Worm (Caenorhabditis elegans): Measurements from ENCODE around the gene tsen-2.

The tsen-2 gene

ce11 chrIII:11947527-11947926, 49.5 kb upstream of the tsen-2 start (continued):
- no peak for TF ChIP-seq lin-13 (GFP tag; optimal IDR thresholded peaks at IDR 0.05)
- no peak for TF ChIP-seq sptf-1 (tag; optimal IDR thresholded peaks at IDR 0.05)

DNA sequence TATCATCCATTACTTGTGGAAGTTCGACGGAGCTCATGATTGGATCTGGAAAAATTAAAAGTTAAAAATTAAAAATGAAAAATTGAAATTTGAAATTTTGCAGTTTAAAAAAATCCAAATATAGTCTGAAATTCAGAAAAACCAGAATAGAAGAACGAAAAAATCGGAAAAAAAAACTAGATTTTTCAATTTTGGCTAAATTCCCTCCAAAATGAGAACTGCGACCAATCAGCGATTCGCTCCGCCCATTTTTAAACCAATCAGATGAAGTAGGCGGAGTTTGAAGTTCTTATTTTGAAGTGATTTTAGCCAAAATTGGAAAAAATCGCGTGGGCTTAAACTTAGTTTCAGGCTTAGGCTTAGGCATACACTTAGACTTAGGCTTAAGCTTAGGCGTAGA, 48.9 kb upstream of the tsen-2 start, which contains the start of gene Y56A3A.7:
Gene Y56A3A.7 (minus strand): TSS at position 47 of the 400 bp plus-strand sequence.
- TF ChIP-seq nhr-237 (tag; optimal IDR thresholded peaks at IDR 0.05), result no peak
- TF ChIP-seq efl-1 (optimal IDR thresholded peaks at IDR 0.05), result no peak
- peak in 1 of 2 experiments; percentile 79 for TF ChIP-seq efl-1 (GFP tag; optimal IDR thresholded peaks at IDR 0.05 in 1 of 2)
- TF ChIP-seq elt-3 (tag; optimal IDR thresholded peaks at IDR 0.05), result no peak

DNA sequence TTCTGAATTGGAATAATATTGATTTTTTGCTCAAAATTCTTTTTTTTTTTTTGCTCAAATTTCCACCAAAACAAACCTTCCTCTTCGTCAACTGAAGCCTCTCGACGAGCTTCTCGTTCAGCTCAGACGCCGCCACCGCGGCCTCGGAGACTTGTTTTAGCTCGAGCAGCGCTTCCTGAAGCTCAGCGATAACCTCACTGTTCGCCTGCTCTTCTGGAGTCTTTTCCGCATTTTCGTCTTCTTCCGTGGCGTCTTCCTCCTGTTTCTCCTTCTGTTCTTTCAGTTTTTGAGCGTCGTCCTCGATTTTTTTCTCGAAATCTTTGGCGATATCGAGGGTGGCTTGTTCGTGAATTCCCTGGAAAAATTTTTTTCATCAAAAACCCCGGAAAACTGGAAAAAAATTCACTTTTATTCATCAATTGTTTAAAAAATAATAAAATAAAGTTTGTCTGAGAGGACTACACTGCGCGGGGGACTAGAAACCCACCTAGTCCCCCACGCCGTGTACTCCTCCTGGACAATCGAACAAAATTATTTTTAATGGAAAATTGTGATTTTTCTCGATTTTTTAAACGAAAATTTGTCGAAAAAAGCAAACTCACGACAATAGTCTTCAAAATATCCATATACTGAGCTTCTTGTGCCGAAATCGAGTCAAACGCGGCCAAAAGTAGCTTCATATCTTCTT, 48.1 kb upstream of the tsen-2 start:
- TF ChIP-seq efl-1 (optimal IDR thresholded peaks at IDR 0.05) (peak; percentile 77 to 84), efl-1 (GFP tag; optimal IDR thresholded peaks at IDR 0.05 in 1 of 2) (peak; percentile 82 to 97), nhr-28 (tag; optimal IDR thresholded peaks at IDR 0.05) (no peak), lsy-2 (tag; optimal IDR thresholded peaks at IDR 0.05) (peak; percentile 88 to 93), dpl-1 (GFP tag; optimal IDR thresholded peaks at IDR 0.05) (peak; percentile 69 to 80 (median 80)), ceh-82 (tag; optimal IDR thresholded peaks at IDR 0.05) (peak; percentile 82 to 92 (median 87)), nhr-85 (tag) (peak; percentile 99), fkh-4 (tag; optimal IDR thresholded peaks at IDR 0.05; ENCODE audit: borderline replicate concordance) (peak; percentile 100), sptf-1 (tag; optimal IDR thresholded peaks at IDR 0.05) (no peak), C16A3.4 (tag; optimal IDR thresholded peaks at IDR 0.05) (peak; percentile 66), aha-1 (tag; optimal IDR thresholded peaks at IDR 0.05) (no peak), pax-3 (tag; optimal IDR thresholded peaks at IDR 0.05) (peak; percentile 99), unc-98 (GFP tag; IDR thresholded peaks at IDR 0.05) (peak; percentile 98), zag-1 (tag; optimal IDR thresholded peaks at IDR 0.05) (peak; percentile 60), rnt-1 (tag; optimal IDR thresholded peaks at IDR 0.05) (peak; percentile 100), C34B4.2 (tag; optimal IDR thresholded peaks at IDR 0.05) (peak; percentile 66), nhr-12 (tag; optimal IDR thresholded peaks at IDR 0.05) (peak; percentile 23), fkh-10 (GFP tag; optimal IDR thresholded peaks at IDR 0.05) (peak; percentile 40), ces-1 (GFP tag; optimal IDR thresholded peaks at IDR 0.05) (no peak), mef-2 (tag; optimal IDR thresholded peaks at IDR 0.05) (peak; percentile 32), hlh-4 (tag; optimal IDR thresholded peaks at IDR 0.05) (peak; percentile 98), lin-39 (tag; optimal IDR thresholded peaks at IDR 0.05) (peak; percentile 90), zip-4 (GFP tag; optimal IDR thresholded peaks at IDR 0.05) (peak; percentile 91), ceh-63 (GFP tag; optimal IDR thresholded peaks at IDR 0.05) (peak; percentile 92), irx-1 (tag; optimal IDR thresholded peaks at IDR 0.05) (peak; percentile 100), pqm-1 (tag; optimal IDR thresholded peaks at IDR 0.05) (no peak), tlp-1 (tag; optimal IDR thresholded peaks at IDR 0.05) (no peak), ceh-90 (tag; optimal IDR thresholded peaks at IDR 0.05) (peak; percentile 100), mdl-1 (tag; optimal IDR thresholded peaks at IDR 0.05) (peak in 1 of 2 experiments; percentile 62), egl-13 (tag; optimal IDR thresholded peaks at IDR 0.05) (peak; percentile 100), alr-1 (tag; optimal IDR thresholded peaks at IDR 0.05; ENCODE audit: borderline replicate concordance) (no peak), grh-1 (GFP tag; IDR thresholded peaks at IDR 0.05) (peak; percentile 82), ceh-88 (GFP tag; IDR thresholded peaks at IDR 0.05) (peak; percentile 90), dsc-1 (tag; optimal IDR thresholded peaks at IDR 0.05) (peak; percentile 99), nhr-84 (tag; optimal IDR thresholded peaks at IDR 0.05) (peak; percentile 22), nhr-71 (tag; optimal IDR thresholded peaks at IDR 0.05) (peak; percentile 98), mab-9 (GFP tag; IDR thresholded peaks at IDR 0.05) (peak; percentile 97), nhr-237 (tag; optimal IDR thresholded peaks at IDR 0.05) (peak; percentile 3), elt-2 (tag; optimal IDR thresholded peaks at IDR 0.05) (peak; percentile 90), ama-1 (optimal IDR thresholded peaks at IDR 0.05) (peak; percentile 76), elt-3 (tag; optimal IDR thresholded peaks at IDR 0.05) (peak in 2 of 6 experiments; percentile 48 to 55), sox-4 (tag; optimal IDR thresholded peaks at IDR 0.05) (peak; percentile 99), unc-62 (GFP tag; optimal IDR thresholded peaks at IDR 0.05) (no peak), ztf-4 (tag; optimal IDR thresholded peaks at IDR 0.05) (peak; percentile 77), pag-3 (tag; optimal IDR thresholded peaks at IDR 0.05; ENCODE audit: borderline replicate concordance, insufficient read depth) (no peak), fos-1 (tag; optimal IDR thresholded peaks at IDR 0.05) (peak; percentile 66)

All from whole organism, L1 larva.